Fruit fly (Drosophila melanogaster): ENCODE data around the gene Osi5.
A peak's percentile ranks its signal among the peaks of the same experiment; 100 is the strongest.

Osi5 gene

DNA sequence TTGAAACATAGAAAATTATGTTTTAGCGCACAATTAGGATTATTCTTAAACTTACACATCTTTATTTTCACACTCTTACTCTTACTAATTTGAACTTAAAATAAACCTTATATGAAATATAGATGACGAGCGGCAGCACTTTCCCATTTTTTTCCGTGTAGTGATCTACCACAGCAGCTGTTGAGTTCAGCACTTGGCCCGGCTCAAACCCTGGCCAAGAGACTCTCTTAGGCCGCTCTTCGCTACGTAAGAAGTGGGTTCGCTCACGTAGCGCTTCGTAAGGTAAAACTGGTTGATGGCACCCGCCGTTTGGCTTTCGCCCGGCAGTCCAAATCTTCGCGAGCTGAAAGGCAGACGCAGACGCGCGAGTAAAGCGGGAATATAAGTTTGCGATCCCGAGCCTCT, 28.8 kb upstream of the Osi5 start, which contains the start of gene Osi24 (continued):
- TF ChIP-seq CG6175 (GFP tag; IDR thresholded peaks at IDR 0.05) = no peak
- TF ChIP-seq CG15073 (GFP tag; optimal IDR thresholded peaks at IDR 0.05) = no peak
- peak; percentile 17 for TF ChIP-seq CG7786 (GFP tag; optimal IDR thresholded peaks at IDR 0.05)
- TF ChIP-seq Opbp (GFP tag; IDR thresholded peaks at IDR 0.05; ENCODE audit: partially characterized antibody) = no peak
- no peak for TF ChIP-seq CG4282 (GFP tag; optimal IDR thresholded peaks at IDR 0.05)
- TF ChIP-seq Sox100B (GFP tag; optimal IDR thresholded peaks at IDR 0.05) = peak; percentile 29
- peak; percentile 50 for TF ChIP-seq danr (GFP tag; IDR thresholded peaks at IDR 0.05)
- peak; percentile 15 for TF ChIP-seq Max (GFP tag; optimal IDR thresholded peaks at IDR 0.05)
- TF ChIP-seq ci (GFP tag; IDR thresholded peaks at IDR 0.05) = peak; percentile 86
- TF ChIP-seq H15 (GFP tag; IDR thresholded peaks at IDR 0.05) = peak; percentile 49; the same call in 1 of the 3 replicates
- no peak for TF ChIP-seq mirr (GFP tag; optimal IDR thresholded peaks at IDR 0.05)
- no peak for TF ChIP-seq yki (optimal IDR thresholded peaks at IDR 0.05)
- TF ChIP-seq maf-S (GFP tag; optimal IDR thresholded peaks at IDR 0.05) = peak; percentile 22
- no peak for TF ChIP-seq CG15696 (tag; optimal IDR thresholded peaks at IDR 0.05)
- TF ChIP-seq CG31365 (tag; optimal IDR thresholded peaks at IDR 0.05) = no peak
- peak; percentile 33 for TF ChIP-seq NC2β (GFP tag; optimal IDR thresholded peaks at IDR 0.05)
- TF ChIP-seq Sox102F (GFP tag; optimal IDR thresholded peaks at IDR 0.05) = peak; percentile 83
- TF ChIP-seq CG10462 (GFP tag; optimal IDR thresholded peaks at IDR 0.05) = peak; percentile 18
- no peak for TF ChIP-seq CG8765 (GFP tag; IDR thresholded peaks at IDR 0.05)
- TF ChIP-seq Ets65A (GFP tag) = peak; percentile 94
- TF ChIP-seq Mad (GFP tag; optimal IDR thresholded peaks at IDR 0.05) = no peak
- peak; percentile 54 for TF ChIP-seq gsb-n (tag; optimal IDR thresholded peaks at IDR 0.05)
- TF ChIP-seq crc (GFP tag; optimal IDR thresholded peaks at IDR 0.05) = peak; percentile 8
- TF ChIP-seq CG10543 (GFP tag; optimal IDR thresholded peaks at IDR 0.05) = no peak
- no peak for TF ChIP-seq rib (GFP tag; IDR thresholded peaks at IDR 0.05)
- peak; percentile 30; the same call in 1 of the 2 replicates for TF ChIP-seq CG4404 (GFP tag; IDR thresholded peaks at IDR 0.05)
- peak; percentile 55 for TF ChIP-seq oc (tag; optimal IDR thresholded peaks at IDR 0.05)
- no peak for TF ChIP-seq tx (GFP tag; optimal IDR thresholded peaks at IDR 0.05)
- TF ChIP-seq NFAT (GFP tag; IDR thresholded peaks at IDR 0.05) = no peak
- no peak for TF ChIP-seq gt (GFP tag; IDR thresholded peaks at IDR 0.05)
- TF ChIP-seq lola (GFP tag; optimal IDR thresholded peaks at IDR 0.05) = no peak
- no peak for TF ChIP-seq CG9797 (GFP tag; optimal IDR thresholded peaks at IDR 0.05)
- TF ChIP-seq HHEX (GFP tag; optimal IDR thresholded peaks at IDR 0.05) = no peak
- no peak for TF ChIP-seq exex (tag; optimal IDR thresholded peaks at IDR 0.05)
- peak; percentile 65 for TF ChIP-seq CG30403 (GFP tag; optimal IDR thresholded peaks at IDR 0.05)
- peak; percentile 53; the same call in 1 of the 2 replicates for TF ChIP-seq dati (GFP tag; IDR thresholded peaks at IDR 0.05)
- TF ChIP-seq crol (GFP tag; IDR thresholded peaks at IDR 0.05) = no peak
- TF ChIP-seq CG12155 (GFP tag; optimal IDR thresholded peaks at IDR 0.05) = peak; percentile 11
- TF ChIP-seq B-H1 (GFP tag; IDR thresholded peaks at IDR 0.05) = peak; percentile 63; the same call in 2 of the 3 replicates
- no peak for TF ChIP-seq CG6791 (GFP tag; IDR thresholded peaks at IDR 0.05; ENCODE audit: partially characterized antibody)
- no peak for TF ChIP-seq CrebB (tag; optimal IDR thresholded peaks at IDR 0.05)
- no peak for TF ChIP-seq Dref (GFP tag; IDR thresholded peaks at IDR 0.05)
- peak; percentile 94 for TF ChIP-seq CG9437 (GFP tag; optimal IDR thresholded peaks at IDR 0.05)
- 0 out of 3 replicates have a peak, but pooled peaks have one; percentile 39 for TF ChIP-seq jigr1 (GFP tag; IDR thresholded peaks at IDR 0.05)
- TF ChIP-seq C15 (GFP tag; IDR thresholded peaks at IDR 0.05) = no peak
- no peak for TF ChIP-seq gce (GFP tag; IDR thresholded peaks at IDR 0.05)
- peak; percentile 60; the same call in 1 of the 2 replicates for TF ChIP-seq CG5953 (GFP tag; IDR thresholded peaks at IDR 0.05)
- TF ChIP-seq CG7839 (tag; optimal IDR thresholded peaks at IDR 0.05) = peak; percentile 54
- TF ChIP-seq CG18764 (GFP tag; optimal IDR thresholded peaks at IDR 0.05) = no peak
- no peak for TF ChIP-seq CG30431 (GFP tag; optimal IDR thresholded peaks at IDR 0.05)
- TF ChIP-seq Vsx1 (GFP tag; optimal IDR thresholded peaks at IDR 0.05) = no peak
- peak; percentile 21 for TF ChIP-seq NfI (GFP tag; optimal IDR thresholded peaks at IDR 0.05)

Measured in whole organism, embryonic.